Worm (Caenorhabditis elegans): ENCODE data around the gene F55G11.8.

Gene F55G11.8

DNA sequence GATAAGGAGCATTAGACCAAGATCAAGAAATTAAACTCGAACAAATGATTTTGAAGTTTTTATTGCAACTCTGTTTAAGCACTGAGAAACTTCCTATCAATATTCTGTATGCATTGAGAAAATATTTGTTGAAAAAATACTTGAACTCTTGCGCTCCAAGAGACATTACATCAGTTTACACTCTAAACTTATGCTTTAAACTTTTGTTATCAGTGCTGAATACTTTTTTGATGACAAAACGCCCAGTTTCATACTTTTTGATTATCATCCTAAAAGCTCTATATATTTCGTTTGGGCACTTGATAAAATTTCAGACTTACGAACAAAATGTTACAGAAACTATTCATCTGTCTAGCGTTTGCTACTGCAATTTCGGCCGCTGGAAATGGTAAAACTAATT is 13.4 kb downstream of the F55G11.8 start, which contains the start of gene dod-17:
Gene dod-17 (plus strand): TSS at position 323 of the 400 bp plus-strand sequence.
- TF ChIP-seq unc-62 (GFP tag; optimal IDR thresholded peaks at IDR 0.05), result no peak
- no peak for TF ChIP-seq lin-13 (tag; optimal IDR thresholded peaks at IDR 0.05)
- no peak for TF ChIP-seq ceh-43 (GFP tag; optimal IDR thresholded peaks at IDR 0.05)
- no peak for TF ChIP-seq ham-2 (GFP tag; optimal IDR thresholded peaks at IDR 0.05)
- TF ChIP-seq drap-1 (GFP tag; optimal IDR thresholded peaks at IDR 0.05), result no peak

DNA sequence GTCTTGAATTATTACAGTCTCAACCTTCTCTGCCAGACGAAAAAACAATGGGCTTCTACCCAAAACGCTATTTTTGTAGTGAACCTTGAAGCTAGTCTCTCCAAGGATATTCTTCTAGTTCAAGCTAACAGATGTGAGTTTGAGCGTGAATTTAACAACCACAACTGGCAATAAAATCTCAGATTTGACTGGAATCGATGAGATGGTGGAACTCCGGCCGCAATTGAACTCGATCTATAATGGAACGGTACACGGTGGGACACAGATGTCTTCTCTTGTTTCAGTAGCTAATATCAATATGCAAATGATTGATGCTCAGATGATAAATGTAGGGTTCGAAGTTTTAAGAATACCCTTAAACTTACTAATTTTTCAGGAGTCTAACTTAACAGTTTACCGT is 15.0 kb downstream of the F55G11.8 start:
- TF ChIP-seq lsy-2 (tag; optimal IDR thresholded peaks at IDR 0.05), result no peak
- TF ChIP-seq lin-32 (GFP tag; optimal IDR thresholded peaks at IDR 0.05), result no peak
- TF ChIP-seq zip-8 (tag; optimal IDR thresholded peaks at IDR 0.05), result no peak
- TF ChIP-seq lin-13 (tag; optimal IDR thresholded peaks at IDR 0.05), result no peak
- TF ChIP-seq sptf-1 (tag; optimal IDR thresholded peaks at IDR 0.05), result no peak
- no peak for TF ChIP-seq ceh-43 (GFP tag; optimal IDR thresholded peaks at IDR 0.05)
- no peak for TF ChIP-seq sem-2 (GFP tag; optimal IDR thresholded peaks at IDR 0.05)
- TF ChIP-seq nhr-237 (tag; optimal IDR thresholded peaks at IDR 0.05), result no peak
- no peak for TF ChIP-seq hlh-1 (tag; optimal IDR thresholded peaks at IDR 0.05)
- no peak for TF ChIP-seq mab-5 (tag; optimal IDR thresholded peaks at IDR 0.05)
- no peak for TF ChIP-seq blmp-1 (tag; optimal IDR thresholded peaks at IDR 0.05)
- TF ChIP-seq mep-1 (tag; optimal IDR thresholded peaks at IDR 0.05), result no peak
- no peak for TF ChIP-seq ces-1 (GFP tag; optimal IDR thresholded peaks at IDR 0.05)
- TF ChIP-seq nhr-76 (tag; optimal IDR thresholded peaks at IDR 0.05), result no peak
- TF ChIP-seq ceh-39 (tag; optimal IDR thresholded peaks at IDR 0.05), result no peak
- no peak for TF ChIP-seq pha-4 (tag; optimal IDR thresholded peaks at IDR 0.05)
- TF ChIP-seq unc-62 (GFP tag; optimal IDR thresholded peaks at IDR 0.05), result no peak
- TF ChIP-seq unc-120 (tag; optimal IDR thresholded peaks at IDR 0.05; ENCODE audit: poor library complexity, severe bottlenecking), result no peak
- no peak for TF ChIP-seq mls-2 (tag; optimal IDR thresholded peaks at IDR 0.05)

DNA sequence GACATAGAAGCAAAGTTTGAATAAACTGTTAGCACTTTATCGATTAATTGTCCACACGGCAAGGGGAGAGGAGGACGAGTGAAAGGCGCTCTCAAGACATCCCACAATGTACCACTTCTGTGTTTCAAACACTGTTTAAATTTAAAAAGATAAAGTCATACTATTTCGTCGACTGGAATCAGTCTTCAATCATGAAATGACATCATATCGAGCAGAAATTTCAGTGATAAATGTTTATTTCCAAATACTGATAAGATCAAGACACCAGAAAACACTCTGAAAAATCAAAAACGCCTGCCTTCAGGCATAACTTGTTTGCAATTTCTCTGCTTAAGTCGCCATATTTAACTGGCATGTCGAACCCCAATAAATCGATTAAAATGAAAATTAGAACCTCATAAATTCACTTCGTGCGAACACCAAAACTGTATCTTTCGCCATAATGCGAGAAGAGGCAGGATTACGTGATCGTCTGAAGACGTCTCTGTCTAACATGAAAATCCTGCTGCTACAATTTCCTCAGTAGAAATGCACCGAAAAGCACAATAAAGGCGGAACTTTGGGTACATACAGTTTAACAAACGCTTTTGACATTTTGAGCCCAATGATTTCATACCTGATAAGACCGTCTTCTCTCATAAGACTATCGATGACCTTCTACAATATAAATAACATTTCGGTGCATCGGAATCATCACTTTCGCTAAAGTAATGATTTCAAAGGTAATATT is 15.9 kb downstream of the F55G11.8 start, which contains the start of gene K10D11.2:
Gene K10D11.2 (plus strand): TSS at position 680 of the 730 bp plus-strand sequence.
- TF ChIP-seq pha-4 (tag; optimal IDR thresholded peaks at IDR 0.05), result no peak
- TF ChIP-seq mls-2 (tag; optimal IDR thresholded peaks at IDR 0.05), result no peak
- no peak for TF ChIP-seq nhr-237 (tag; optimal IDR thresholded peaks at IDR 0.05)
- TF ChIP-seq ceh-39 (tag; optimal IDR thresholded peaks at IDR 0.05), result no peak
- TF ChIP-seq blmp-1 (tag; optimal IDR thresholded peaks at IDR 0.05), result no peak

DNA sequence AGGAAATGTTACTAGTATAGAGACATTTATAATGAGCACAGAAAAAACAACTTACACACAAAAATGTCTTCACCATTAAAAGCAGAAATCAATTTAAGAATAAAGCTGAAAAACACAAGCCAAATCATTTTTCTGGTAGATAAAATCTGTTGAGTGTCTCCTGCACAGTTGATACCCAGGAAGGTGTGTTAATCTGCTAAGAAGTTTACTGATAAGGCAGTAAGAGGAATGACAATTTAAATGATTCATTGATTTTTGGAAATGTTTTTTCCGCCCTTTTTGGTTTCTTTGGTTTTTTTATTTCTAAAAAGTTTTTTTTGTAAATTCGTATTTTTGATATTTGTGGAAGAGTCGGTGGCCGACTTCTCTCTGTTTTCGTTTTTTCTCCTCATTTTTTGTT is 23.4 kb downstream of the F55G11.8 start, which contains the start of gene K10D11.3:
Gene K10D11.3 (minus strand): TSS at position 174 of the 400 bp plus-strand sequence.
- TF ChIP-seq pha-4 (tag; optimal IDR thresholded peaks at IDR 0.05) (no peak), M03D4.4 (tag; optimal IDR thresholded peaks at IDR 0.05) (no peak), sptf-1 (tag; optimal IDR thresholded peaks at IDR 0.05) (no peak), flh-1 (GFP tag; optimal IDR thresholded peaks at IDR 0.05) (no peak), lin-32 (GFP tag; optimal IDR thresholded peaks at IDR 0.05) (no peak), drap-1 (GFP tag; optimal IDR thresholded peaks at IDR 0.05) (no peak), elt-3 (tag; optimal IDR thresholded peaks at IDR 0.05) (no peak)

DNA sequence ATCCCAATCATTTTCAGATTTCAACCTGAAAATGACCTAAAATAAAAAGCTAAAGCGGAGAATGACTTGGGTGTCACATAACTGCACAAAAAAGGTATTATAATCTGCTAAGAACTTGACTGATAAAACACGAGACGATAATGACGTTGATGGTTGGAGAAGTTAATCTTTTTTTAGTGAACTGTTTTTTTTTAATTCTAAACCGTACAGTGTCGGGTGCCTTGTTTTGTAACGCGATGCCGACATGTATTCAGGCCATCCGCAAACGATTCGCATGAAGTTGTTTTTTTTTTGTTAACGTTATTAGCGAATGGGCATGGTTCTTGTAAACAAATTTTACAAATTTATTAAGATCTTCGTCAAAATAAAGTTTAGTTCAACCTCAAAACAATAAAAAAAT is 26.7 kb downstream of the F55G11.8 start, which contains the start of gene K10D11.6:
Gene K10D11.6 (minus strand): TSS at position 101 of the 400 bp plus-strand sequence.
- TF ChIP-seq unc-62 (GFP tag; optimal IDR thresholded peaks at IDR 0.05) (no peak), nhr-237 (tag; optimal IDR thresholded peaks at IDR 0.05) (no peak), mab-5 (tag; optimal IDR thresholded peaks at IDR 0.05) (no peak), nhr-2 (tag; optimal IDR thresholded peaks at IDR 0.05) (no peak), drap-1 (GFP tag; optimal IDR thresholded peaks at IDR 0.05) (no peak), lin-32 (GFP tag; optimal IDR thresholded peaks at IDR 0.05) (no peak), flh-1 (GFP tag; optimal IDR thresholded peaks at IDR 0.05) (no peak), M03D4.4 (tag; optimal IDR thresholded peaks at IDR 0.05) (no peak), unc-39 (tag; optimal IDR thresholded peaks at IDR 0.05) (no peak)

DNA sequence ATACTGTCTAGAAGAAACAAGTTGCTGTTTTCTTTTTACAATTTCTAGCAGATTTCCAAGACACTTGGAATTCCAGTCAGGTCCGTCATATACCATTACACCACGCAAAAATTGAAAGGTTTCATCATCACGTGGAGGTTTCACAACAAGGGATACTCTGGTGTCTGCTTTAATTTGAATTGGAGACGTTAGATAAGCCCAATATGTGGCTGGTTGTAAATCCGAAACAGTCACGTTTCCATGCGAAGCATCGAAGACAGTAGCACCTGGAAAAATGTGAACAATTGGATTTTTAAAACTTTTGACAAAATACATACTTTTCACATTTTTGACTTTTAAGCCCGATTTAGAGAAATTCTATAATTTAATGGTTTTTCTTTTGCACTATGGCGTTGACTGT is 28.0 kb downstream of the F55G11.8 start:
- TF ChIP-seq ceh-39 (tag; optimal IDR thresholded peaks at IDR 0.05) (no peak), elt-1 (tag; optimal IDR thresholded peaks at IDR 0.05; ENCODE audit: borderline replicate concordance, insufficient read depth) (no peak), unc-120 (tag; optimal IDR thresholded peaks at IDR 0.05; ENCODE audit: poor library complexity, severe bottlenecking) (no peak), pha-4 (tag; optimal IDR thresholded peaks at IDR 0.05) (no peak), nhr-28 (tag; optimal IDR thresholded peaks at IDR 0.05) (no peak), ham-2 (GFP tag; optimal IDR thresholded peaks at IDR 0.05) (no peak), M03D4.4 (tag; optimal IDR thresholded peaks at IDR 0.05) (no peak), ceh-43 (GFP tag; optimal IDR thresholded peaks at IDR 0.05) (no peak), hlh-1 (tag; optimal IDR thresholded peaks at IDR 0.05) (no peak), ceh-83 (GFP tag; optimal IDR thresholded peaks at IDR 0.05) (no peak), lin-32 (GFP tag; optimal IDR thresholded peaks at IDR 0.05) (no peak), unc-39 (tag; optimal IDR thresholded peaks at IDR 0.05) (no peak), drap-1 (GFP tag; optimal IDR thresholded peaks at IDR 0.05) (no peak), lsy-2 (tag; optimal IDR thresholded peaks at IDR 0.05) (no peak), zip-8 (tag; optimal IDR thresholded peaks at IDR 0.05) (no peak)
